Worm (Caenorhabditis elegans): ENCODE measurements around the gene ZK218.1.

The ZK218.1 gene

ce11 chrV:17092262-17092661 lies at the start of gene ZK218.1:
ZK218.1 (plus strand) TSS chrV:17092562.
- no peak for TF ChIP-seq unc-62 (GFP tag; optimal IDR thresholded peaks at IDR 0.05)

ce11 chrV:17044500-17044899 lies 47.9 kb upstream of the ZK218.1 start, which contains the start of gene F28B1.2:
F28B1.2 (plus strand) TSS chrV:17044800.
- TF ChIP-seq unc-62 (GFP tag; optimal IDR thresholded peaks at IDR 0.05), result no peak

- TF ChIP-seq unc-62 (GFP tag; optimal IDR thresholded peaks at IDR 0.05), result no peak
These were observed 32.4 kb upstream of the ZK218.1 start, which contains the start of gene sri-66 for ce11 chrV:17059987-17060386. sri-66 (plus strand) TSS chrV:17060287.

ce11 chrV:17061585-17061984 lies 30.8 kb upstream of the ZK218.1 start, which contains the start of gene F28B1.9:
F28B1.9 (plus strand) TSS chrV:17061885.
- TF ChIP-seq unc-62 (GFP tag; optimal IDR thresholded peaks at IDR 0.05), result no peak

- no peak for TF ChIP-seq unc-62 (GFP tag; optimal IDR thresholded peaks at IDR 0.05)
These were observed 27.7 kb upstream of the ZK218.1 start, which contains the start of gene srh-255 for ce11 chrV:17064676-17065075. srh-255 (plus strand) TSS chrV:17064976.

ce11 chrV:17066634-17067033 lies 25.7 kb upstream of the ZK218.1 start:
- no peak for TF ChIP-seq unc-62 (GFP tag; optimal IDR thresholded peaks at IDR 0.05)

ce11 chrV:17068839-17069238 lies 23.5 kb upstream of the ZK218.1 start, which contains the start of gene T05E12.8:
T05E12.8 (plus strand) TSS chrV:17069139.
- TF ChIP-seq unc-62 (GFP tag; optimal IDR thresholded peaks at IDR 0.05), result no peak

- no peak for TF ChIP-seq unc-62 (GFP tag; optimal IDR thresholded peaks at IDR 0.05)
These were observed 20.8 kb upstream of the ZK218.1 start, which contains the start of gene srbc-14 for ce11 chrV:17071578-17071977. srbc-14 (minus strand) TSS chrV:17071678.

ce11 chrV:17075900-17076299 lies 16.5 kb upstream of the ZK218.1 start, which contains the start of gene str-125:
str-125 (minus strand) TSS chrV:17076000.
- no peak for TF ChIP-seq unc-62 (GFP tag; optimal IDR thresholded peaks at IDR 0.05)

- TF ChIP-seq unc-62 (GFP tag; optimal IDR thresholded peaks at IDR 0.05), result no peak
These were observed 14.5 kb upstream of the ZK218.1 start, which contains the start of gene T05E12.3 for ce11 chrV:17077889-17078288. T05E12.3 (minus strand) TSS chrV:17077989.

- TF ChIP-seq unc-62 (GFP tag; optimal IDR thresholded peaks at IDR 0.05), result no peak
These were observed 12.6 kb upstream of the ZK218.1 start, which contains the start of gene srw-20 for ce11 chrV:17079795-17080194. srw-20 (minus strand) TSS chrV:17079895.

ce11 chrV:17082718-17083117 lies 9.6 kb upstream of the ZK218.1 start, which contains the start of gene T05E12.9:
T05E12.9 (minus strand) TSS chrV:17082818.
- no peak for TF ChIP-seq unc-62 (GFP tag; optimal IDR thresholded peaks at IDR 0.05)

- no peak for TF ChIP-seq unc-62 (GFP tag; optimal IDR thresholded peaks at IDR 0.05)
These were observed 3.0 kb upstream of the ZK218.1 start, which contains the start of gene T05E12.6 for ce11 chrV:17089342-17089741. T05E12.6 (minus strand) TSS chrV:17089442.

ce11 chrV:17089931-17090429 lies 2.4 kb upstream of the ZK218.1 start, which contains the start of gene srh-237:
srh-237 (plus strand) TSS chrV:17090379.
- TF ChIP-seq unc-62 (GFP tag; optimal IDR thresholded peaks at IDR 0.05), result no peak

ce11 chrV:17094568-17094967 lies 2.2 kb downstream of the ZK218.1 start:
- no peak for TF ChIP-seq unc-62 (GFP tag; optimal IDR thresholded peaks at IDR 0.05)

ce11 chrV:17098669-17099068 lies 6.3 kb downstream of the ZK218.1 start, which contains the start of the genes ZK218.3 and ZK218.4:
ZK218.3 (minus strand) TSS chrV:17098769.
ZK218.4 (plus strand) TSS chrV:17098854.
- no peak for TF ChIP-seq unc-62 (GFP tag; optimal IDR thresholded peaks at IDR 0.05)

- no peak for TF ChIP-seq unc-62 (GFP tag; optimal IDR thresholded peaks at IDR 0.05)
These were observed 8.5 kb downstream of the ZK218.1 start, which contains the start of gene ZK218.5 for ce11 chrV:17100829-17101228. ZK218.5 (plus strand) TSS chrV:17101129.
